Worm (Caenorhabditis elegans): ENCODE data around the gene cyp-29A2.

DNA sequence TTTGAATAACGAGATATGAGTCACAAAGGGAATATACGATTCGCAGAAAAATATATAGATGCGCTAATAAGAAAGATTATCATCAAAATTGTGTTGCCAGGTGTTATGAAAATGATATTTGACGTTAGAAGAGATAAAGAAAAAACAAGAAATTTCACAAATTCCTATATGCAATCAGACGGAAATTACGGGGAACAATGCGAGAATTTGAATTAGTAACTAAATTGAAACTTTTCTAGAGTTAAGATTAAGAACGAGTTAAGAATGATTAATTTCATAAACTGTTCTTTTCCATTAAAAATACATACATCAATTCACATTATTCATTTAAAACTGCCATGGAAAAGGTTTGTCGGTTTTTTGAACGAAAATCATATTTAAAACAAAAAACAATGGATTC lies 21.3 kb upstream of the cyp-29A2 start, which contains the start of gene clc-6:
- TF ChIP-seq ccch-3 (GFP tag; optimal IDR thresholded peaks at IDR 0.05) (no peak), him-1 (tag; optimal IDR thresholded peaks at IDR 0.05) (no peak), ama-1 (optimal IDR thresholded peaks at IDR 0.05) (no peak), ama-1 (GFP tag; optimal IDR thresholded peaks at IDR 0.05) (no peak), Y53F4B.3 (GFP tag; IDR thresholded peaks at IDR 0.05) (no peak), dpl-1 (GFP tag; optimal IDR thresholded peaks at IDR 0.05) (no peak), madf-6 (GFP tag; IDR thresholded peaks at IDR 0.05) (no peak), sdz-38 (tag; optimal IDR thresholded peaks at IDR 0.05) (no peak), hrde-1 (tag; optimal IDR thresholded peaks at IDR 0.05; ENCODE audit: borderline replicate concordance) (no peak), unc-62 (GFP tag; optimal IDR thresholded peaks at IDR 0.05) (no peak), snpc-4 (GFP tag; optimal IDR thresholded peaks at IDR 0.05) (no peak), snpc-4 (tag; optimal IDR thresholded peaks at IDR 0.05) (no peak)
